Worm (Caenorhabditis elegans): ENCODE results near the gene Y75B7AL.2.

DNA sequence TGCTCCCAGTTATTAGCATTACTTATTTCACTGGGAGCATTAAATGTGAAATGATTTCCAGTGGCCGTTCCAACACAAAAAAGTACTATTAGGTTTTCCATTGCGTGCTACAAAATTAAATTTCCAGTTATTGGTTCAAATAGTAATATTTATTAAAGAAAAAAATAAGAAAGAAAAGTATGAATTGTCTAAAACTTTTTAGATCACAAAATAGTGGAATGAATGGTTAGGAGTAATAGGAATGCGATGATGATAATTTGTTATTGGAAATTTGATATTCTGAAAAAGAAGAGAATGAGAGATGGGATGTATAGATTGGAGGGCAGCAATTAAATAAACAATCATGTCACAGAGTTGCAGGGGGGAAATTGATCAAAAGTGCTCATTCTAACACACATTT is at the start of gene Y75B7AL.2:
- no peak for TF ChIP-seq aly-2 (tag; optimal IDR thresholded peaks at IDR 0.05)
- TF ChIP-seq fos-1 (tag; optimal IDR thresholded peaks at IDR 0.05), result no peak
- no peak for TF ChIP-seq nfya-1 (tag; optimal IDR thresholded peaks at IDR 0.05; ENCODE audit: insufficient read depth)
- TF ChIP-seq elt-1 (tag; optimal IDR thresholded peaks at IDR 0.05), result no peak
- no peak for TF ChIP-seq lin-39 (tag; optimal IDR thresholded peaks at IDR 0.05)
